Fruit fly (Drosophila melanogaster) whole organism, prepupa: ENCODE results near the gene TpnC25D.

ENCODE experiments used
- CG10669 ChIP-seq: fragments of 200-800 bp; sonication (Bioruptor generic); optimal IDR thresholded peaks from 3 replicates; lab custom pipeline; 2018; ENCODE audit warnings: missing biosample characterization, mild to moderate bottlenecking, missing genetic modification characterization, moderate library complexity
- CG11762 ChIP-seq: fragments of 200-800 bp; sonication (Bioruptor generic); optimal IDR thresholded peaks from 3 replicates; lab custom pipeline; 2016; ENCODE audit warnings: missing biosample characterization, missing genetic modification characterization; ENCODE audit not compliant: insufficient read depth
- CG15336 ChIP-seq: fragments of 200-800 bp; sonication (Bioruptor generic); IDR thresholded peaks from 2 replicates; pipeline ENCODE4 v1.3.6; 2022; ENCODE audit warnings: missing biosample characterization, missing genetic modification characterization
- CG1621 ChIP-seq: fragments of 200-800 bp; sonication (Bioruptor generic); optimal IDR thresholded peaks from 3 replicates; lab custom pipeline; 2018; ENCODE audit warnings: missing biosample characterization, mild to moderate bottlenecking, missing genetic modification characterization
- CG16779 ChIP-seq: fragments of 200-800 bp; sonication (Bioruptor generic); optimal IDR thresholded peaks from 3 replicates; lab custom pipeline; 2017; ENCODE audit warnings: missing biosample characterization, mild to moderate bottlenecking, missing genetic modification characterization
- CG3032 ChIP-seq: fragments of 200-800 bp; optimal IDR thresholded peaks from 2 replicates; lab custom pipeline; 2019; ENCODE audit warnings: missing biosample characterization, mild to moderate bottlenecking, missing genetic modification characterization, moderate library complexity
- CG31627 ChIP-seq: fragments of 200-800 bp; sonication (Bioruptor generic); optimal IDR thresholded peaks from 3 replicates; lab custom pipeline; 2016; ENCODE audit warnings: missing biosample characterization, missing genetic modification characterization
- CG34406 ChIP-seq: fragments of 200-800 bp; sonication (Bioruptor generic); optimal IDR thresholded peaks from 3 replicates; lab custom pipeline; 2016; ENCODE audit warnings: missing biosample characterization, missing genetic modification characterization
- CG3919 ChIP-seq: fragments of 200-800 bp; sonication (Bioruptor generic); optimal IDR thresholded peaks from 3 replicates; lab custom pipeline; 2016; ENCODE audit warnings: missing biosample characterization, missing genetic modification characterization
- CG4318 ChIP-seq: fragments of 200-800 bp; sonication (Bioruptor generic); optimal IDR thresholded peaks from 3 replicates; lab custom pipeline; 2017; ENCODE audit warnings: missing biosample characterization, mild to moderate bottlenecking, missing genetic modification characterization
- CG6163 ChIP-seq: fragments of 200-800 bp; sonication (Bioruptor generic); IDR thresholded peaks from 3 replicates; pipeline ENCODE4 v1.3.6; 2022; ENCODE audit warnings: missing biosample characterization, missing genetic modification characterization
- CG6276 ChIP-seq: fragments of 200-800 bp; sonication (Bioruptor generic); optimal IDR thresholded peaks from 2 replicates; lab custom pipeline; 2017; ENCODE audit warnings: missing biosample characterization, mild to moderate bottlenecking, missing genetic modification characterization
- CG6792 ChIP-seq: fragments of 200-800 bp; sonication (Bioruptor generic); optimal IDR thresholded peaks from 3 replicates; lab custom pipeline; 2016; ENCODE audit warnings: missing biosample characterization, missing genetic modification characterization
- CG8119 ChIP-seq: fragments of 200-800 bp; sonication (Bioruptor generic); IDR thresholded peaks from 3 replicates; pipeline ENCODE4 v1.3.6; 2022; ENCODE audit warnings: missing biosample characterization, missing genetic modification characterization
- CG8632 ChIP-seq: fragments of 200-800 bp; sonication (Bioruptor generic); optimal IDR thresholded peaks from 3 replicates; lab custom pipeline; 2016; ENCODE audit warnings: missing biosample characterization, missing genetic modification characterization
- Eip78C ChIP-seq: fragments of 200-800 bp; sonication (Bioruptor generic); peaks from one replicate; lab custom pipeline; 2016; ENCODE audit warnings: missing biosample characterization, missing genetic modification characterization
- Ets21C ChIP-seq: fragments of 200-800 bp; sonication (Bioruptor generic); optimal IDR thresholded peaks from 3 replicates; lab custom pipeline; 2016; ENCODE audit warnings: missing biosample characterization, missing genetic modification characterization
- Gug ChIP-seq: fragments of 200-800 bp; sonication (Bioruptor generic); IDR thresholded peaks from 2 replicates; pipeline ENCODE4 v1.3.6; 2022; ENCODE audit warnings: missing biosample characterization, missing genetic modification characterization
- Hr38 ChIP-seq: sonication (Bioruptor generic); optimal IDR thresholded peaks from 2 replicates; lab custom pipeline; 2016; ENCODE audit warnings: missing biosample characterization, missing genetic modification characterization
- Lpt ChIP-seq: fragments of 200-800 bp; sonication (Bioruptor generic); optimal IDR thresholded peaks from 3 replicates; lab custom pipeline; 2016; ENCODE audit warnings: missing biosample characterization, missing genetic modification characterization
- Met ChIP-seq: fragments of 200-800 bp; sonication (Bioruptor generic); optimal IDR thresholded peaks from 3 replicates; lab custom pipeline; 2016; ENCODE audit warnings: missing biosample characterization, missing genetic modification characterization
- Sox102F ChIP-seq: fragments of 200-800 bp; sonication (Bioruptor generic); optimal IDR thresholded peaks from 2 replicates; lab custom pipeline; 2016; ENCODE audit warnings: missing biosample characterization, mild to moderate bottlenecking, missing genetic modification characterization
- Sox15 ChIP-seq: fragments of 200-800 bp; sonication (Bioruptor generic); optimal IDR thresholded peaks from 3 replicates; lab custom pipeline; 2016; ENCODE audit warnings: missing biosample characterization, missing genetic modification characterization
- achi ChIP-seq: fragments of 200-800 bp; sonication (Bioruptor generic); optimal IDR thresholded peaks from 3 replicates; lab custom pipeline; 2016; ENCODE audit warnings: missing biosample characterization, missing genetic modification characterization
- cyc ChIP-seq: fragments of 200-800 bp; sonication (Bioruptor generic); optimal IDR thresholded peaks from 3 replicates; lab custom pipeline; 2016; ENCODE audit warnings: missing biosample characterization, missing genetic modification characterization
- dac ChIP-seq: fragments of 200-800 bp; sonication (Bioruptor generic); optimal IDR thresholded peaks from 2 replicates; lab custom pipeline; 2017; ENCODE audit warnings: missing biosample characterization, mild to moderate bottlenecking, missing genetic modification characterization
- dsx ChIP-seq: fragments of 200-800 bp; optimal IDR thresholded peaks from 3 replicates; lab custom pipeline; 2019; ENCODE audit warnings: missing biosample characterization, mild to moderate bottlenecking, missing genetic modification characterization, moderate library complexity; ENCODE audit not compliant: poor library complexity, severe bottlenecking
- esn ChIP-seq: fragments of 200-800 bp; sonication (Bioruptor generic); optimal IDR thresholded peaks from 2 replicates; lab custom pipeline; 2016; ENCODE audit warnings: missing biosample characterization, mild to moderate bottlenecking, missing genetic modification characterization, moderate library complexity
- fd59A ChIP-seq: fragments of 200-800 bp; sonication (Bioruptor generic); optimal IDR thresholded peaks from 2 replicates; lab custom pipeline; 2017; ENCODE audit warnings: missing biosample characterization, mild to moderate bottlenecking, missing genetic modification characterization, missing genetic modification reagents
- fkh ChIP-seq: fragments of 200-800 bp; sonication (Bioruptor generic); optimal IDR thresholded peaks from 3 replicates; lab custom pipeline; 2017; ENCODE audit warnings: missing biosample characterization, mild to moderate bottlenecking, missing genetic modification characterization, moderate library complexity
- lz ChIP-seq: fragments of 200-800 bp; sonication (Bioruptor generic); optimal IDR thresholded peaks from 3 replicates; lab custom pipeline; 2016; ENCODE audit warnings: missing biosample characterization, missing genetic modification characterization
- net ChIP-seq: fragments of 200-800 bp; sonication (Bioruptor generic); optimal IDR thresholded peaks from 3 replicates; lab custom pipeline; 2016; ENCODE audit warnings: missing biosample characterization, missing genetic modification characterization
- spab ChIP-seq: fragments of 200-800 bp; sonication (Bioruptor generic); optimal IDR thresholded peaks from 2 replicates; lab custom pipeline; 2017; ENCODE audit warnings: missing biosample characterization, mild to moderate bottlenecking, missing genetic modification characterization, missing genetic modification reagents
- ss ChIP-seq, 2 experiments: fragments of 200-800 bp; sonication (Bioruptor generic); optimal IDR thresholded peaks; 2 replicates in 1 of 2; 3 replicates in 1 of 2; lab custom pipeline; 2017 to 2018; ENCODE audit warnings: mild to moderate bottlenecking in 2 of 2, missing biosample characterization in 2 of 2, missing genetic modification characterization in 2 of 2, moderate library complexity in 1 of 2
- svp ChIP-seq: fragments of 200-800 bp; sonication (Bioruptor generic); peaks from one replicate; lab custom pipeline; 2016; ENCODE audit warnings: missing biosample characterization, missing genetic modification characterization
- vri ChIP-seq: fragments of 200-800 bp; sonication (Bioruptor generic); optimal IDR thresholded peaks from 3 replicates; lab custom pipeline; 2016; ENCODE audit warnings: missing biosample characterization, mild to moderate bottlenecking, missing genetic modification characterization

Gene TpnC25D

dm6 chr2L:5237899-5238566, 21.5 kb downstream of the TpnC25D start (continued):
- TF ChIP-seq CG34406 (GFP tag; lab: Kevin White, UChicago) (peak; percentile 4), lz (GFP tag; lab: Kevin White, UChicago) (peak; percentile 2), dsx (GFP tag; lab: Kevin White, UChicago) (peak; percentile 42), CG11762 (no peak), CG6276 (GFP tag; lab: Kevin White, UChicago) (no peak), CG10669 (GFP tag; lab: Kevin White, UChicago) (peak; percentile 23), spab (GFP tag; lab: Kevin White, UChicago) (peak; percentile 24), Hr38 (GFP tag; lab: Kevin White, UChicago) (no peak), vri (GFP tag; lab: Kevin White, UChicago) (no peak), Eip78C (GFP tag; lab: Kevin White, UChicago) (peak; percentile 59), Lpt (GFP tag; lab: Kevin White, UChicago) (no peak), CG3032 (tag; lab: Kevin White, UChicago) (peak; percentile 42), fd59A (GFP tag; lab: Kevin White, UChicago) (peak; percentile 31), CG1621 (tag; lab: Kevin White, UChicago) (no peak), net (GFP tag; lab: Kevin White, UChicago) (no peak), svp (peak; percentile 96), CG3919 (GFP tag; lab: Kevin White, UChicago) (no peak), CG31627 (GFP tag; lab: Kevin White, UChicago) (no peak), Sox15 (GFP tag; lab: Kevin White, UChicago) (no peak), Ets21C (GFP tag; lab: Kevin White, UChicago) (no peak), Met (GFP tag; lab: Kevin White, UChicago) (peak; percentile 30), CG15336 (peak; percentile 26; the same call in 1 of the 2 replicates), Sox102F (no peak)

DNA sequence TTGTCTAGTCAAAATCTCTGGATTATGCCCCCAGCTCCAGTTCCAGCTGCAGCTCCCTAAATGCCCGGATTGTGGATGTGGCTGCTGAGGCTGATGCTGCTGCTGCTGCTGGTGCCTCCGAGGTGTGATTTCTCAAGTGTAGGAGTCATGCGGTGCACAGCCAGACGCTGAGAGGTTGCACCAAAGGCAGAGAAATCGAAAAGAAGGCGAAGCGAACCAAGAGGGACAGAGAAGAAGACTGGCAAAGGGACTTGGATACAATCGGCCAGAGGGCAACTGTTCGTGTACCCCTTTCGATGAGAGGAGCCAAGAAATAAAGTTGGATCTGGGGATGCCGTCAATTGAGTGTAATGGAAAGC, 22.0 kb downstream of the TpnC25D start:
- TF ChIP-seq CG1621 (tag; lab: Kevin White, UChicago) (peak; percentile 13), fd59A (GFP tag; lab: Kevin White, UChicago) (no peak), Hr38 (GFP tag; lab: Kevin White, UChicago) (no peak), Gug (GFP tag; lab: Robert Waterston, UW) (no peak), achi (no peak), lz (GFP tag; lab: Kevin White, UChicago) (no peak), Met (GFP tag; lab: Kevin White, UChicago) (no peak), CG6792 (GFP tag; lab: Kevin White, UChicago) (no peak), CG8119 (GFP tag; lab: Robert Waterston, UW) (no peak), esn (GFP tag; lab: Kevin White, UChicago) (no peak), ss (GFP tag; optimal IDR thresholded peaks at IDR 0.05; lab: Kevin White, UChicago) (peak; percentile 2 to 51), CG16779 (tag; lab: Kevin White, UChicago) (no peak), svp (no peak), cyc (no peak), CG8632 (GFP tag; lab: Kevin White, UChicago) (no peak), vri (GFP tag; lab: Kevin White, UChicago) (peak; percentile 4), CG6163 (GFP tag; lab: Robert Waterston, UW) (peak; percentile 32; the same call in 2 of the 3 replicates)

DNA sequence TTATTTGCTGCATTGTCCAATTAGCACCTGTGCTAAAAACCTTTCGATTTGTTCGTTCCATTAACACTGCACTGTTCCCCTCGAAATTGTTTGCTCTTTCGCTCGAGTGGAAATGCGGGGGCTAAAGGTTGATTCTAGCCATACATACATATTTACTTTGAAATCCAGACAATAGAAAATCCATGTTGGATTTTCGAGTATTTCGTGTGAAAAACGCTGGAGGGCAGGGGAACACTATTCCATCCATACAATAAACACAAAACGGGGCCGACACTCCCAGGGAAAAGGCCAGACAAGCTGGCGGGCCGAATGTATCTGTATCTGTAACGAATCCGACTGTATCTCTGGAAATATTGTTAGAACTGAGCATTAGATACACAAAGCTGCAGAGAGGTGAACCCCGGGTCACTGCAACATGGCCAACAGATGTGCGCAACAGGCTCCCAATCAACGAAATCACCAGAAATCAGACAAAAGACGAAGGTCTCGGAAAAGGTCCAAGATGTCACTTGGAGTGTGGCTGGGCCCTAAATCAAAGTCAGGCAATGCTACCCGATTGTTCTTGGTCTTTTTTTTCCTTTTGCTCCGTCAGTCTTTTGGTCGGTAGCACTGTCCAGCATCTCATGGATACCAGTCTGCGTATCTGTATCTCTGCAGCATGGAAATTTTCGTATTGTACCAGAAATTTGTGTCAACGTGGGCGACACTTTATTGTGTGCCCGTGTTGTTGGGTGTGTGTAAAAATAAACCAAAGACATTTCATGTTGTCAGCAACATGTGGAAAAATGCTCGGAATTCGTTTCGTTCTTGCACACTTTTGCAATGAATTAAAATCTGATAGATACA, 23.2 kb downstream of the TpnC25D start:
- TF ChIP-seq CG1621 (tag; lab: Kevin White, UChicago) (no peak), Eip78C (GFP tag; lab: Kevin White, UChicago) (peak; percentile 33), CG10669 (GFP tag; lab: Kevin White, UChicago) (no peak), Gug (GFP tag; lab: Robert Waterston, UW) (no peak), dac (no peak), CG16779 (tag; lab: Kevin White, UChicago) (no peak), dsx (GFP tag; lab: Kevin White, UChicago) (no peak), svp (peak; percentile 1), CG4318 (GFP tag; lab: Kevin White, UChicago) (no peak), fkh (GFP tag; lab: Kevin White, UChicago) (peak; percentile 69)
